Worm (Caenorhabditis elegans) whole organism, L1 larva: ENCODE data around the gene tebp-1.

Experiments used
- dpl-1 ChIP-seq, 3 experiments: fragments of 150-350 bp in 2 of 3; sonication (generic microtip) in 1 of 3; optimal IDR thresholded peaks; 2 replicates each; lab custom pipeline; 2014 to 2017; ENCODE audit warnings: missing biosample characterization in 3 of 3, missing genetic modification characterization in 3 of 3, missing genetic modification reagents in 3 of 3
- egl-27 ChIP-seq, 2 experiments: fragments of 150-350 bp in 1 of 2; sonication (generic microtip); optimal IDR thresholded peaks; 3 replicates each; lab custom pipeline; 2017 to 2018; ENCODE audit warnings: missing biosample characterization in 2 of 2, missing genetic modification characterization in 2 of 2, missing genetic modification reagents in 2 of 2
- snpc-4 ChIP-seq: fragments of 150-350 bp; optimal IDR thresholded peaks from 2 replicates; lab custom pipeline; 2014; ENCODE audit warnings: missing biosample characterization, missing genetic modification characterization

ce11 chrII:14350768-14351167 lies 11.1 kb upstream of the tebp-1 start:
- TF ChIP-seq snpc-4 (tag; lab: Kevin White, UChicago) (no peak), dpl-1 (GFP tag; optimal IDR thresholded peaks at IDR 0.05; lab: Kevin White, UChicago) (no peak), egl-27 (tag; optimal IDR thresholded peaks at IDR 0.05; lab: Kevin White, UChicago) (no peak)
